Worm (Caenorhabditis elegans): ENCODE measurements around the gene srt-36.
"Not testable (repeated sequence)": the region's sequence is repeated elsewhere in the genome, so short reads cannot be mapped to it uniquely, and the experiment has no call there.

The srt-36 gene

DNA sequence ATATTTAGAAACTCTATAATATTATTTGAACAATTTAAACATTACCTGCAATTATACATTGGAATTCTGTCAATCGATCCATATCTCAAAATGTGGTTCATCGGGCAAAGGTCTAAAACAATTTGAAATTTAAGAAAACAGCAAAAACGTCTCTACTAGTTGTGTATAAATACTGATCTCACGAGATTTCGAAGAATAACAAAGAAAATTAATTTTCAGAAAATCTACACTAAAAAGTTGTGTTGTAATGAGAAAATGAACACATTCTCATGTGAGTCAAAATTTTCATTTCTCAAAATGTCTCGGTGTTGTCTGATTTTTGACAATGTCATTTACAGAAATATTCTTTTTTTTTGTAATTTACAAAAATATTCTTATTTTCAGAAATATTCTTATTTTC is at the start of gene srt-36:
srt-36 (minus strand) TSS at position 101 of the 400 bp plus-strand sequence.
- not testable (repeated sequence) for TF ChIP-seq aly-2, dmd-4, nhr-25 (tag; optimal IDR thresholded peaks at IDR 0.05)

ce11 chrV:4315057-4315456 is 46.9 kb upstream of the srt-36 start, which contains the start of gene srh-192:
srh-192 (minus strand) TSS chrV:4315157.
- TF ChIP-seq skn-1 (tag; optimal IDR thresholded peaks at IDR 0.05) = no peak
- TF ChIP-seq mbf-1 (tag; optimal IDR thresholded peaks at IDR 0.05) = no peak
- TF ChIP-seq sem-4 (tag; optimal IDR thresholded peaks at IDR 0.05) = no peak
- no peak for TF ChIP-seq ceh-16 (tag; optimal IDR thresholded peaks at IDR 0.05)
- no peak for TF ChIP-seq elt-1 (tag; optimal IDR thresholded peaks at IDR 0.05)
- TF ChIP-seq nhr-6 (tag; optimal IDR thresholded peaks at IDR 0.05) = no peak

ce11 chrV:4304240-4304639 is 36.1 kb upstream of the srt-36 start:
- no peak for TF ChIP-seq nhr-21 (tag; optimal IDR thresholded peaks at IDR 0.05)
- TF ChIP-seq lsy-2 (tag; optimal IDR thresholded peaks at IDR 0.05) = no peak
- no peak for TF ChIP-seq lin-39 (tag; optimal IDR thresholded peaks at IDR 0.05)
- no peak for TF ChIP-seq crh-2 (tag; optimal IDR thresholded peaks at IDR 0.05)
- no peak for TF ChIP-seq elt-1 (tag; optimal IDR thresholded peaks at IDR 0.05)

DNA sequence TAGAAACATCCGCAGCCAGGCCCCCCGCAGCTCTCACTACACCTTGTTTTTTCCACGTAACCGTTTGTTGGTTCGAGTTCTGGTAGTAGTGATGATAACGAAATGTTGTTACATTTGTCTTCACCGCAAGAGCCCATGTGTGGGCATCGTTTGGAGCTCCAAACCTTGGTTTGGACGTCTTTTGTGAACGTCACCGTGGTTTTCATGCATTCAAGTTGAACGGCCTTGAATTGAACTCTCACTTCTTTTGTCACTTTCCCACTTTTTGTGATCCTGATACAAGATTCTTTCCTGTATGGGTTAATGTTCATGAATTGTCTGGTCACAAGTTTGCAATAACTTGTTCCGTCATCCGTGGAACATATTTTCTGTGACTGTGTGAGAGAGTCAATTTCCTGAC is 35.7 kb upstream of the srt-36 start:
- TF ChIP-seq gmeb-1 (tag; optimal IDR thresholded peaks at IDR 0.05) (no peak), lin-39 (tag; optimal IDR thresholded peaks at IDR 0.05) (no peak), ztf-1 (GFP tag; conservative IDR thresholded peaks at IDR 0.05) (no peak), unc-62 (GFP tag; optimal IDR thresholded peaks at IDR 0.05) (no peak), alr-1 (tag; optimal IDR thresholded peaks at IDR 0.05) (no peak), F13H6.1 (tag; optimal IDR thresholded peaks at IDR 0.05) (no peak), nhr-25 (tag; optimal IDR thresholded peaks at IDR 0.05) (no peak), mbf-1 (tag; optimal IDR thresholded peaks at IDR 0.05) (no peak), peb-1 (tag; optimal IDR thresholded peaks at IDR 0.05) (no peak), ztf-11 (tag; optimal IDR thresholded peaks at IDR 0.05) (no peak), unc-55 (GFP tag; optimal IDR thresholded peaks at IDR 0.05) (no peak), nhr-11 (tag; optimal IDR thresholded peaks at IDR 0.05) (no peak), R02D3.7 (tag; optimal IDR thresholded peaks at IDR 0.05) (no peak), unc-39 (tag; optimal IDR thresholded peaks at IDR 0.05) (no peak), lin-13 (GFP tag; optimal IDR thresholded peaks at IDR 0.05) (no peak), nhr-6 (tag; optimal IDR thresholded peaks at IDR 0.05) (no peak), crh-2 (tag; optimal IDR thresholded peaks at IDR 0.05) (no peak), fos-1 (tag; optimal IDR thresholded peaks at IDR 0.05) (no peak)

DNA sequence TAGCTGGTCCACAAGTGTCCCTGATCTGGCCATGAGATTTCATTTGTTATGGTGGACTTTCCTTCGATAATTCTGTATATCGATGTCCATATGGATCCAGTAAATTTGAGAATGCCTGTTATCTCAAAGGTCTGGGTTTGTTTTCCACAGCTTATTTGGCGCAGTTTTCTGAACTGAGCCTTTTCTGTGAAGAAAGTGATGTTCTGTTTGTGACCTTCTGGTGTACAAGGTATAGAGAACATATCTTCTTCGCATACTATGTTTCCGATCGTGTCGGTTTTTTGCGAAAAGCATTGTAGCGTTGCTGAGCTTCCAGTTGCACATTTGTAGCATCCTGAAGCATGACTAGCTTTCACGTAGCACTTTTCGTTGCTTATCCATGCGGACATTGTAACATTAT is 34.7 kb upstream of the srt-36 start:
- no peak for TF ChIP-seq mbf-1 (tag; optimal IDR thresholded peaks at IDR 0.05)
- TF ChIP-seq blmp-1 (tag; optimal IDR thresholded peaks at IDR 0.05; ENCODE audit: insufficient read depth) = no peak
- TF ChIP-seq peb-1 (tag; optimal IDR thresholded peaks at IDR 0.05) = no peak
- no peak for TF ChIP-seq F13H6.1 (tag; optimal IDR thresholded peaks at IDR 0.05)
- no peak for TF ChIP-seq mab-5 (tag; optimal IDR thresholded peaks at IDR 0.05)

DNA sequence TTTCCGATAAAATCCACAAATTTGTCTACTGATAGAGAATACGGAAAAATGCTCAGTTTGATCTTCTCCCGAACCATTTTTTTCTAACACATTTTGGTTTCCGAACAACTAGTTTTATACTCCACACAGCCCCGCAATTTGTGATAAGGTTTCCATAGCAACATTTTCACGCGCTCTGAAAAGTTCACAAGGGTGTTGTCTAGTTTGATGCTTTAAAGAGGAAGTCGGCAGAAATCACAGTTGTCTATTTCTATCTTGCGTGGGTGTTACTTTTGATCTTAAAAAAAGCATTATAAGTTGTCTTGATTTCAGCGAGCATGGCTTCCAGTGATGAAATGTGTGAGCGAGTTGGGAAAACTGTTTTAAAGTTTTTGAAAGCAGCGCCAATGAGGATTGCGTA is 31.6 kb upstream of the srt-36 start, which contains the start of gene ZC132.3:
ZC132.3 (minus strand) TSS at position 101 of the 400 bp plus-strand sequence.
- no peak for TF ChIP-seq lin-39 (tag; optimal IDR thresholded peaks at IDR 0.05)
- TF ChIP-seq nhr-129 (tag; optimal IDR thresholded peaks at IDR 0.05) = no peak
- no peak for TF ChIP-seq egl-27 (tag; optimal IDR thresholded peaks at IDR 0.05)
- TF ChIP-seq blmp-1 (tag; optimal IDR thresholded peaks at IDR 0.05; ENCODE audit: insufficient read depth) = no peak
- no peak for TF ChIP-seq sma-9 (GFP tag; optimal IDR thresholded peaks at IDR 0.05)
- TF ChIP-seq sma-9 (tag; optimal IDR thresholded peaks at IDR 0.05) = no peak
- no peak for TF ChIP-seq nhr-77 (tag; optimal IDR thresholded peaks at IDR 0.05)
- TF ChIP-seq nhr-12 (tag; optimal IDR thresholded peaks at IDR 0.05) = no peak
- TF ChIP-seq nhr-10 (tag; optimal IDR thresholded peaks at IDR 0.05) = no peak
- TF ChIP-seq elt-3 (tag; optimal IDR thresholded peaks at IDR 0.05) = no peak
- TF ChIP-seq nhr-21 (tag; optimal IDR thresholded peaks at IDR 0.05) = no peak
- TF ChIP-seq unc-39 (tag; optimal IDR thresholded peaks at IDR 0.05) = no peak
- TF ChIP-seq unc-55 (GFP tag; optimal IDR thresholded peaks at IDR 0.05) = no peak
- no peak for TF ChIP-seq nhr-23 (tag; optimal IDR thresholded peaks at IDR 0.05)
- TF ChIP-seq F13H6.1 (tag; optimal IDR thresholded peaks at IDR 0.05) = no peak
- TF ChIP-seq nhr-25 (tag; optimal IDR thresholded peaks at IDR 0.05) = no peak
- no peak for TF ChIP-seq snpc-4 (tag; optimal IDR thresholded peaks at IDR 0.05)
- TF ChIP-seq ama-1 (optimal IDR thresholded peaks at IDR 0.05) = no peak
- TF ChIP-seq nhr-237 (tag; optimal IDR thresholded peaks at IDR 0.05) = no peak
- TF ChIP-seq dmd-4 (tag; optimal IDR thresholded peaks at IDR 0.05) = no peak
